Fruit fly (Drosophila melanogaster): ENCODE measurements around the gene Diap1.
A peak's percentile ranks its signal among the peaks of the same experiment; 100 is the strongest.

Gene Diap1

dm6 chr3L:16015765-16016760, 34.8 kb downstream of the Diap1 start (continued):
- TF ChIP-seq CG10321 (GFP tag; IDR thresholded peaks at IDR 0.05) (no peak), CG17912 (GFP tag; optimal IDR thresholded peaks at IDR 0.05) (no peak), HLHmδ (GFP tag; optimal IDR thresholded peaks at IDR 0.05) (no peak), Bdp1 (GFP tag; optimal IDR thresholded peaks at IDR 0.05) (no peak), pros (GFP tag; optimal IDR thresholded peaks at IDR 0.05) (no peak), br (optimal IDR thresholded peaks at IDR 0.05) (no peak), Oli (tag; optimal IDR thresholded peaks at IDR 0.05) (no peak), CG9437 (GFP tag; optimal IDR thresholded peaks at IDR 0.05) (no peak), CG33557 (GFP tag; optimal IDR thresholded peaks at IDR 0.05) (peak; percentile 47), CG4617 (GFP tag; optimal IDR thresholded peaks at IDR 0.05; ENCODE audit: borderline replicate concordance) (no peak), pzg (GFP tag; optimal IDR thresholded peaks at IDR 0.05) (no peak), gem (tag; optimal IDR thresholded peaks at IDR 0.05) (peak; percentile 59), YL-1 (GFP tag; optimal IDR thresholded peaks at IDR 0.05) (no peak), CG2712 (tag; optimal IDR thresholded peaks at IDR 0.05) (peak; percentile 79), Neu2 (GFP tag; optimal IDR thresholded peaks at IDR 0.05; ENCODE audit: borderline replicate concordance) (no peak), Nf-YA (GFP tag; IDR thresholded peaks at IDR 0.05) (no peak), abd-A (tag; optimal IDR thresholded peaks at IDR 0.05) (no peak), jigr1 (GFP tag; IDR thresholded peaks at IDR 0.05) (no peak), CG12391 (tag; optimal IDR thresholded peaks at IDR 0.05) (peak; percentile 42), CG17359 (tag; optimal IDR thresholded peaks at IDR 0.05) (no peak), Hr78 (GFP tag; optimal IDR thresholded peaks at IDR 0.05) (no peak), Ravus (GFP tag; IDR thresholded peaks at IDR 0.05) (no peak), Ssrp (tag; optimal IDR thresholded peaks at IDR 0.05) (peak; percentile 21), CkIIα-i1 (GFP tag; IDR thresholded peaks at IDR 0.05) (no peak), NK7.1 (GFP tag; optimal IDR thresholded peaks at IDR 0.05) (no peak), shn (GFP tag; optimal IDR thresholded peaks at IDR 0.05) (no peak), ERR (GFP tag; optimal IDR thresholded peaks at IDR 0.05) (no peak), slou (GFP tag; optimal IDR thresholded peaks at IDR 0.05) (no peak), danr (GFP tag; IDR thresholded peaks at IDR 0.05) (no peak), CG7928 (GFP tag; optimal IDR thresholded peaks at IDR 0.05) (no peak), CG1832 (GFP tag; optimal IDR thresholded peaks at IDR 0.05) (peak; percentile 6), vfl (GFP tag; optimal IDR thresholded peaks at IDR 0.05) (no peak), nmo (GFP tag; optimal IDR thresholded peaks at IDR 0.05) (peak; percentile 56), CG10147 (GFP tag; optimal IDR thresholded peaks at IDR 0.05) (no peak), cas (GFP tag; IDR thresholded peaks at IDR 0.05) (no peak), Tbp (GFP tag; optimal IDR thresholded peaks at IDR 0.05) (no peak), D19A (tag; optimal IDR thresholded peaks at IDR 0.05) (peak; percentile 51), Atf3 (GFP tag; optimal IDR thresholded peaks at IDR 0.05) (no peak), wor (GFP tag; IDR thresholded peaks at IDR 0.05) (no peak), tin (GFP tag; optimal IDR thresholded peaks at IDR 0.05) (no peak), Blimp-1 (GFP tag; optimal IDR thresholded peaks at IDR 0.05) (peak; percentile 48), CG11504 (tag; optimal IDR thresholded peaks at IDR 0.05) (peak; percentile 23), CG4424 (GFP tag; optimal IDR thresholded peaks at IDR 0.05) (peak; percentile 11), CG12236 (GFP tag; optimal IDR thresholded peaks at IDR 0.05) (no peak), C15 (GFP tag; IDR thresholded peaks at IDR 0.05) (no peak), Doc3 (GFP tag; IDR thresholded peaks at IDR 0.05; ENCODE audit: partially characterized antibody) (no peak), CG16813 (GFP tag; IDR thresholded peaks at IDR 0.05; ENCODE audit: partially characterized antibody) (no peak), chm (GFP tag; IDR thresholded peaks at IDR 0.05) (no peak), CG11723 (GFP tag; optimal IDR thresholded peaks at IDR 0.05) (no peak)
